Worm (Caenorhabditis elegans): ENCODE data around the gene fezf-1.

DNA sequence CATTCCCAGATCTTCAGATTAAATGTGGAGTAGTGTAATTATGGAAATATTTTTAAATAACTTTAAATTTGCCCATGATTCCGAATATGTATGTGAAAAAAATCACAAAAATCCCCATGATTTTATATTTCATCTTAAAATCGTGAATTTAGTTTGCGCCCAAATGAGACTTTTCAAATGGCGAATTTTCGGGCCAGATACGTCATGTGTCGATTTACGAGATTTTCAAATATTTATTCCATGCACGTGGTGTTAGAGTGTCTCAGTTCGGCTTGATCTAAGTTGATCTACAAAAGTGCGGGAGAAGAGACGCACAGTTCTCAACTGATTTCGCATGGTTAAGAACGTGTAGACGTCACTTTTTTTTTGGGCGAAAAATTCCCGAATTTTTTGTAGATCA, 16.6 kb downstream of the fezf-1 start, which contains the start of gene Y38H8A.1:
- TF ChIP-seq lin-13 (GFP tag; optimal IDR thresholded peaks at IDR 0.05) (no peak), snpc-4 (tag; optimal IDR thresholded peaks at IDR 0.05) (no peak), nhr-237 (tag; optimal IDR thresholded peaks at IDR 0.05) (no peak), ztf-4 (tag; optimal IDR thresholded peaks at IDR 0.05) (no peak), ceh-82 (tag; optimal IDR thresholded peaks at IDR 0.05) (no peak), mep-1 (tag; optimal IDR thresholded peaks at IDR 0.05) (no peak), lin-35 (GFP tag; optimal IDR thresholded peaks at IDR 0.05) (no peak), ceh-90 (tag; optimal IDR thresholded peaks at IDR 0.05) (no peak), tbx-2 (tag; optimal IDR thresholded peaks at IDR 0.05) (no peak), aly-2 (tag; optimal IDR thresholded peaks at IDR 0.05) (no peak), fos-1 (tag; optimal IDR thresholded peaks at IDR 0.05) (no peak)

Data from whole organism, L1 larva.